Worm (Caenorhabditis elegans): ENCODE data around the gene nhr-32.

Gene nhr-32

DNA sequence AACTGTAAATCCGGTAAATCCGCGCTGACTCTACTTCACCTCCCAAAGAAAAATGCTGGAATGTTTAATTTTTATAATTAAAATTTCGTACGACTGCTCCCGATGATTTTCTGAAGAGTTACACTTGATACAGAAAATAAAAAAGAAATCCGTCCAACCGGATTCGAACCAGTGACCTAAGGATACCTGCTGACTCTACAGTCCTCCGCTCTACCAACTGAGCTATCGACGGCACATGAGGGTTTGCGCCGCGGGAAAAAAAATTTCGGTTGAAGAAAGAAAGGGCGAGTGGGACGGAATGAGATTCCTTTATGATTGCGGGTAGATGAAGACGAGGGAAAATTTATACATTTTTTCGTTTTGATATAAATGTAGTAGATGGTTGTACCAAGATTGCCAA lies 32.9 kb downstream of the nhr-32 start:
- no peak for TF ChIP-seq nfya-1 (tag; optimal IDR thresholded peaks at IDR 0.05; ENCODE audit: insufficient read depth)
- no peak for TF ChIP-seq unc-62 (GFP tag; optimal IDR thresholded peaks at IDR 0.05)
- no peak for TF ChIP-seq ztf-4 (tag; optimal IDR thresholded peaks at IDR 0.05)
- no peak for TF ChIP-seq daf-12 (tag; optimal IDR thresholded peaks at IDR 0.05)
- TF ChIP-seq nhr-237 (tag; optimal IDR thresholded peaks at IDR 0.05): no peak
- TF ChIP-seq lin-39 (tag; optimal IDR thresholded peaks at IDR 0.05): no peak
- TF ChIP-seq pqm-1 (tag; optimal IDR thresholded peaks at IDR 0.05): no peak
- TF ChIP-seq mdl-1 (tag; optimal IDR thresholded peaks at IDR 0.05): no peak
- TF ChIP-seq R02D3.7 (tag; optimal IDR thresholded peaks at IDR 0.05): no peak
- no peak for TF ChIP-seq skn-1 (tag; optimal IDR thresholded peaks at IDR 0.05)
- no peak for TF ChIP-seq nhr-76 (tag; optimal IDR thresholded peaks at IDR 0.05)
- TF ChIP-seq ceh-9 (tag; optimal IDR thresholded peaks at IDR 0.05): no peak

DNA sequence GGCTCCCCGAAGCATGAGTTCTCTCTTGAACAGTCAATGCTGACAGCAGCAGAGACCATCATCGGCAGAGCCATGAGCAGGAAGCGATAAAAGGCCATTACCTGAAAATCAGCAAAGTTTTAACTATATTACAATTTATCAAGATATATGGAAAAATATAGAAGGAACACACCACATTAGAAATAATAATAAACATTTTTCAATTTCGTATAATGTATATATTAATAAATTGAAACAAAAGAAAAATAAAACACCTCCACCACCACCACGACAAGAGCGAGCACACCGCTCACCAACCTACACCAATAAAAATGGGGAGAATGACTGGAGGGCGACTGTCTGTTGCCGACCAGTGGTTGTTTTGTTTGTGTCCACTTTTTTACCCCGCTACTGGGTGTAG lies 34.8 kb downstream of the nhr-32 start, which contains the start of gene R04D3.2:
R04D3.2 (minus strand) TSS at position 101 of the 400 bp plus-strand sequence.
- TF ChIP-seq egl-5 (tag; optimal IDR thresholded peaks at IDR 0.05): no peak
- no peak for TF ChIP-seq hmg-11 (tag; optimal IDR thresholded peaks at IDR 0.05)
- no peak for TF ChIP-seq unc-39 (tag; optimal IDR thresholded peaks at IDR 0.05)
- no peak for TF ChIP-seq mml-1 (tag; optimal IDR thresholded peaks at IDR 0.05)
- no peak for TF ChIP-seq ztf-11 (tag; optimal IDR thresholded peaks at IDR 0.05)
- no peak for TF ChIP-seq fkh-2 (tag; optimal IDR thresholded peaks at IDR 0.05)
- TF ChIP-seq nhr-25 (tag; optimal IDR thresholded peaks at IDR 0.05): no peak
- TF ChIP-seq pha-4 (tag; optimal IDR thresholded peaks at IDR 0.05): no peak
- no peak for TF ChIP-seq R02D3.7 (tag; optimal IDR thresholded peaks at IDR 0.05)
- no peak for TF ChIP-seq ceh-16 (tag; optimal IDR thresholded peaks at IDR 0.05)
- TF ChIP-seq ceh-82 (tag; optimal IDR thresholded peaks at IDR 0.05): no peak
- no peak for TF ChIP-seq lin-39 (tag; optimal IDR thresholded peaks at IDR 0.05)
- TF ChIP-seq mdl-1 (tag; optimal IDR thresholded peaks at IDR 0.05): no peak
- no peak for TF ChIP-seq elt-2 (tag; optimal IDR thresholded peaks at IDR 0.05)

DNA sequence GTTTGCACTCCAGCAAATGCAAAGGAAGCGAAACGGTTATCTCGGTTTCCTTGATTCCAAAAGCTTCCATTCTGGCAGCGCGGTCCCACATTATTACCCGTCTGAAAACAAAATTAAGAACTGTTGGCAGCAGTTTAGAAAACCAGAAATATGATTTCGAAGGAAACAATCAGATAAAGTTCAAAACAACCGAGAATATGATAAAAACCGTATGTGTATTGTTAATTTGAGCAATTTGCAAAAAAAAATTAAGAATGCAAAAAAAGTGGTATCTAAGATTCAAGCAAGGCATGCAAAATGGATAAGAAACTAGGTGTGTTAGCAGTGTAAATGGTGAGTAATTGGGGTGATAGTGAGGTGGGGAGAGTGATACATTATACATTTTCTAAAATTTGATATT lies 37.0 kb downstream of the nhr-32 start, which contains the start of gene R04D3.4:
R04D3.4 (minus strand) TSS at position 101 of the 400 bp plus-strand sequence.
- TF ChIP-seq unc-62 (GFP tag; optimal IDR thresholded peaks at IDR 0.05) (no peak), nhr-11 (tag; optimal IDR thresholded peaks at IDR 0.05) (no peak), fkh-10 (GFP tag; optimal IDR thresholded peaks at IDR 0.05) (no peak), nhr-67 (tag; optimal IDR thresholded peaks at IDR 0.05) (no peak), unc-39 (tag; optimal IDR thresholded peaks at IDR 0.05) (no peak), nhr-25 (tag; optimal IDR thresholded peaks at IDR 0.05) (no peak), ceh-82 (tag; optimal IDR thresholded peaks at IDR 0.05) (no peak), nhr-237 (tag; optimal IDR thresholded peaks at IDR 0.05) (no peak), tbx-2 (tag; optimal IDR thresholded peaks at IDR 0.05) (no peak), daf-12 (tag; optimal IDR thresholded peaks at IDR 0.05) (no peak), nhr-76 (tag; optimal IDR thresholded peaks at IDR 0.05) (no peak), nfya-1 (tag; optimal IDR thresholded peaks at IDR 0.05; ENCODE audit: insufficient read depth) (no peak), ceh-16 (tag; optimal IDR thresholded peaks at IDR 0.05) (no peak), nhr-77 (tag; optimal IDR thresholded peaks at IDR 0.05) (no peak), pqm-1 (tag; optimal IDR thresholded peaks at IDR 0.05) (no peak)

DNA sequence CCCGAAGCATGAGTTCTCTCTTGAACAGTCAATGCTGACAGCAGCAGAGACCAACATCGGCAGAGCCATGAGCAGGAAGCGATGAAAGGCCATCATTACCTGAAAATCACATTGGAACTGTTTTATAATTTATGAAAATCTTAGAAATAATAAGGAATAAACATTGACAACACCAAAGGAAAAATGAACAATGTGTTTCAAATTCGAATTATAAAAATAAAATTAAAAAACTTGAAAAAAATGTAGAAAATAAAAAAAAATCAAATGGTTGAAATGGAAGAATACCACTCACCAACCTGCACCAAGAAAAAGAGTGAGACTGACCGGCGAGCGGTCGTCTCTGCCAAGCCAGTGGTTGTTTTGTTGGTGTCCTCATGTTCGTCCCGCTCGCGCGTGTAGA lies 38.8 kb downstream of the nhr-32 start, which contains the start of gene R04D3.3:
R04D3.3 (minus strand) TSS at position 101 of the 400 bp plus-strand sequence.
- TF ChIP-seq fkh-10 (GFP tag; optimal IDR thresholded peaks at IDR 0.05) (no peak), nhr-43 (tag; optimal IDR thresholded peaks at IDR 0.05; ENCODE audit: poor library complexity, severe bottlenecking) (no peak), ZK546.5 (tag; optimal IDR thresholded peaks at IDR 0.05) (no peak), pqm-1 (tag; optimal IDR thresholded peaks at IDR 0.05) (no peak)

DNA sequence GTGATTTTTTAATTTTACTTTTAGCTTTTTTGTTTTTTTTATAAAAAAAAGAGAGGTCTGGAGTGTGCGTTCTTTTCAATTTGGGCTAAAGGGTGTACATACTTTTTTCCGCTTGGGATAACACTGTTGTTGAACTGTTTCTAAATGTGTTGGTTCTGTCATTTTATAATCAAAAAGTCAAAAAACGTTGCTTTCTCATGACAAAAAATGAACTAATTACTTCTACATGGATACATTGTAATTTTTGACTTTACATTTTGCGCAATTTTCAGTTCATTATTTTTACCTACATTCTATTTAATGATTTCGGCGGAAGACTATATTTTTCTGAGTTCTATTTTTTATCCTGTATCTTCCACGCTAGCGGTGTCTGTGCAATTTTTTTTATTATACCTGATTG lies 39.7 kb downstream of the nhr-32 start, which contains the start of gene srd-38:
srd-38 (plus strand) TSS at position 301 of the 400 bp plus-strand sequence.
- no peak for TF ChIP-seq ceh-28 (tag; optimal IDR thresholded peaks at IDR 0.05)
- no peak for TF ChIP-seq fkh-2 (tag; optimal IDR thresholded peaks at IDR 0.05)
- TF ChIP-seq tbx-2 (tag; optimal IDR thresholded peaks at IDR 0.05): no peak
- no peak for TF ChIP-seq snpc-4 (tag; optimal IDR thresholded peaks at IDR 0.05)
- no peak for TF ChIP-seq skn-1 (tag; optimal IDR thresholded peaks at IDR 0.05)
- no peak for TF ChIP-seq mdl-1 (tag; optimal IDR thresholded peaks at IDR 0.05)
- TF ChIP-seq nhr-25 (tag; optimal IDR thresholded peaks at IDR 0.05): no peak
- TF ChIP-seq lsy-12 (tag; optimal IDR thresholded peaks at IDR 0.05): no peak
- TF ChIP-seq nhr-23 (tag; optimal IDR thresholded peaks at IDR 0.05): no peak
- TF ChIP-seq R02D3.7 (tag; optimal IDR thresholded peaks at IDR 0.05): no peak
- TF ChIP-seq ceh-16 (tag; optimal IDR thresholded peaks at IDR 0.05): no peak
- no peak for TF ChIP-seq zag-1 (tag; optimal IDR thresholded peaks at IDR 0.05)
- TF ChIP-seq lin-15B (tag; optimal IDR thresholded peaks at IDR 0.05): no peak
